Fruit fly (Drosophila melanogaster) whole organism, embryonic: ENCODE measurements around the gene Mst36Fb.

Experiments
- Antp ChIP-seq: fragments of 200-800 bp; sonication (Bioruptor generic); optimal IDR thresholded peaks from 3 replicates; lab custom pipeline; 2016; ENCODE audit warnings: missing biosample characterization, missing genetic modification characterization
- B-H1 ChIP-seq: fragments of 200-800 bp; sonication (Bioruptor generic); IDR thresholded peaks from 3 replicates; pipeline ENCODE4 v1.3.6; 2022; ENCODE audit warnings: missing biosample characterization, missing genetic modification characterization
- BtbVII ChIP-seq: fragments of 200-800 bp; sonication (Bioruptor generic); optimal IDR thresholded peaks from 3 replicates; lab custom pipeline; 2017; ENCODE audit warnings: missing biosample characterization, mild to moderate bottlenecking, missing genetic modification characterization
- CG1024 ChIP-seq: fragments of 200-800 bp; sonication (Bioruptor generic); IDR thresholded peaks from 2 replicates; pipeline ENCODE4 v1.3.6; 2022; ENCODE audit warnings: missing biosample characterization, missing genetic modification characterization
- CG10431 ChIP-seq: fragments of 200-800 bp; sonication (Bioruptor generic); optimal IDR thresholded peaks from 3 replicates; lab custom pipeline; 2018; ENCODE audit warnings: missing biosample characterization, mild to moderate bottlenecking, missing genetic modification characterization
- CG13894 ChIP-seq: fragments of 200-800 bp; sonication (Bioruptor generic); optimal IDR thresholded peaks from 3 replicates; lab custom pipeline; 2018; ENCODE audit warnings: missing biosample characterization, mild to moderate bottlenecking, missing genetic modification characterization, moderate library complexity
- CG15073 ChIP-seq: fragments of 200-800 bp; sonication (Bioruptor generic); optimal IDR thresholded peaks from 2 replicates; lab custom pipeline; 2016; ENCODE audit warnings: missing biosample characterization, missing genetic modification characterization
- CG15601 ChIP-seq: fragments of 200-800 bp; sonication (Bioruptor generic); optimal IDR thresholded peaks from 3 replicates; lab custom pipeline; 2019; ENCODE audit warnings: missing biosample characterization, mild to moderate bottlenecking, missing genetic modification characterization, moderate library complexity
- CG32532 ChIP-seq: fragments of 200-800 bp; sonication (Bioruptor generic); IDR thresholded peaks from 2 replicates; pipeline ENCODE4 v1.3.6; 2022; ENCODE audit warnings: missing biosample characterization, missing genetic modification characterization
- CG4820 ChIP-seq: fragments of 200-800 bp; sonication (Bioruptor generic); optimal IDR thresholded peaks from 3 replicates; lab custom pipeline; 2016; ENCODE audit warnings: missing biosample characterization, missing genetic modification characterization
- CG6683 ChIP-seq: fragments of 200-800 bp; sonication (Bioruptor generic); optimal IDR thresholded peaks from 2 replicates; lab custom pipeline; 2017; ENCODE audit warnings: missing biosample characterization, mild to moderate bottlenecking, missing genetic modification characterization, missing genetic modification reagents
- CG6854 ChIP-seq: fragments of 200-800 bp; sonication (Bioruptor generic); optimal IDR thresholded peaks from 3 replicates; lab custom pipeline; 2017; ENCODE audit warnings: missing biosample characterization, mild to moderate bottlenecking, missing genetic modification characterization
- CG7963 ChIP-seq: fragments of 200-800 bp; sonication (Bioruptor generic); IDR thresholded peaks from 3 replicates; pipeline ENCODE4 v1.3.6; 2022; ENCODE audit warnings: missing biosample characterization, missing genetic modification characterization; ENCODE audit not compliant: partially characterized antibody
- CG8359 ChIP-seq: fragments of 200-800 bp; sonication (Bioruptor generic); optimal IDR thresholded peaks from 2 replicates; lab custom pipeline; 2017; ENCODE audit warnings: missing biosample characterization, mild to moderate bottlenecking, missing genetic modification characterization, borderline replicate concordance
- CG9437 ChIP-seq: fragments of 200-800 bp; sonication (Bioruptor generic); optimal IDR thresholded peaks from 2 replicates; lab custom pipeline; 2018; ENCODE audit warnings: missing biosample characterization, mild to moderate bottlenecking, missing genetic modification characterization
- CrebB ChIP-seq: fragments of 200-800 bp; sonication (Bioruptor generic); optimal IDR thresholded peaks from 3 replicates; lab custom pipeline; 2018; ENCODE audit warnings: missing biosample characterization, mild to moderate bottlenecking, missing genetic modification characterization
- Eip74EF ChIP-seq, 2 experiments: fragments of 200-800 bp in 1 of 2; fragments of >200 bp in 1 of 2; sonication (Bioruptor generic) in 1 of 2; optimal IDR thresholded peaks; 2 replicates each; lab custom pipeline; 2017 to 2019; ENCODE audit warnings: missing biosample characterization in 2 of 2, missing genetic modification characterization in 2 of 2, mild to moderate bottlenecking in 1 of 2, moderate library complexity in 1 of 2
- Elba2 ChIP-seq: fragments of 200-800 bp; sonication (Bioruptor generic); optimal IDR thresholded peaks from 3 replicates; lab custom pipeline; 2016; ENCODE audit warnings: missing biosample characterization, missing genetic modification characterization
- HmgD ChIP-seq: fragments of 200-800 bp; sonication (Bioruptor generic); optimal IDR thresholded peaks from 3 replicates; lab custom pipeline; 2016; ENCODE audit warnings: missing biosample characterization, missing genetic modification characterization
- MTF-1 ChIP-seq: fragments of 200-800 bp; sonication (Bioruptor generic); optimal IDR thresholded peaks from 2 replicates; lab custom pipeline; 2018; ENCODE audit warnings: missing biosample characterization, mild to moderate bottlenecking, missing genetic modification characterization, borderline replicate concordance
- Mad ChIP-seq: fragments of 200-800 bp; sonication (Bioruptor generic); optimal IDR thresholded peaks from 2 replicates; lab custom pipeline; 2016; ENCODE audit warnings: missing biosample characterization, missing genetic modification characterization
- Meics ChIP-seq: fragments of 200-800 bp; sonication (Bioruptor generic); optimal IDR thresholded peaks from 2 replicates; lab custom pipeline; 2017; ENCODE audit warnings: missing biosample characterization, mild to moderate bottlenecking, missing genetic modification characterization
- PHDP ChIP-seq: fragments of 200-800 bp; sonication (Bioruptor generic); optimal IDR thresholded peaks from 3 replicates; lab custom pipeline; 2018; ENCODE audit warnings: missing biosample characterization, mild to moderate bottlenecking, missing genetic modification characterization, moderate library complexity
- Tbp ChIP-seq: fragments of >200 bp; optimal IDR thresholded peaks from 2 replicates; lab custom pipeline; 2018; ENCODE audit warnings: missing biosample characterization, missing genetic modification characterization
- ac ChIP-seq: fragments of 200-800 bp; sonication (Bioruptor generic); optimal IDR thresholded peaks from 3 replicates; lab custom pipeline; 2017; ENCODE audit warnings: missing biosample characterization, mild to moderate bottlenecking, missing genetic modification characterization
- aop ChIP-seq: fragments of 200-800 bp; sonication (Bioruptor generic); IDR thresholded peaks from 2 replicates; pipeline ENCODE4 v1.3.6; 2022; ENCODE audit warnings: missing biosample characterization, missing genetic modification characterization
- bigmax ChIP-seq: fragments of 200-800 bp; sonication (Bioruptor generic); optimal IDR thresholded peaks from 2 replicates; lab custom pipeline; 2018; ENCODE audit warnings: missing biosample characterization, mild to moderate bottlenecking, missing genetic modification characterization
- bowl ChIP-seq: fragments of 200-800 bp; sonication (Bioruptor generic); IDR thresholded peaks from 2 replicates; pipeline ENCODE4 v1.3.6; 2022; ENCODE audit warnings: missing biosample characterization, missing genetic modification characterization
- eve ChIP-seq, 2 experiments: fragments of >200 bp; optimal IDR thresholded peaks; 2 replicates each; lab custom pipeline; 2017; ENCODE audit warnings: missing biosample characterization in 2 of 2, missing genetic modification characterization in 2 of 2
- exex ChIP-seq: fragments of 200-800 bp; sonication (Bioruptor generic); optimal IDR thresholded peaks from 4 replicates; lab custom pipeline; 2018; ENCODE audit warnings: missing biosample characterization, mild to moderate bottlenecking, missing genetic modification characterization, moderate library complexity
- eyg ChIP-seq: fragments of 200-800 bp; sonication (Bioruptor generic); optimal IDR thresholded peaks from 3 replicates; lab custom pipeline; 2016; ENCODE audit warnings: missing biosample characterization, missing genetic modification characterization
- fd102C ChIP-seq: fragments of 200-800 bp; sonication (Bioruptor generic); optimal IDR thresholded peaks from 2 replicates; lab custom pipeline; 2018; ENCODE audit warnings: missing biosample characterization, mild to moderate bottlenecking, missing genetic modification characterization, moderate library complexity
- ftz-f1 ChIP-seq: fragments of 200-800 bp; sonication (Bioruptor generic); optimal IDR thresholded peaks from 2 replicates; lab custom pipeline; 2016; ENCODE audit warnings: missing biosample characterization, missing genetic modification characterization
- gfzf ChIP-seq: fragments of 200-800 bp; sonication (Bioruptor generic); optimal IDR thresholded peaks from 2 replicates; lab custom pipeline; 2016; ENCODE audit warnings: missing biosample characterization, mild to moderate bottlenecking, missing genetic modification characterization, moderate library complexity
- gt ChIP-seq: fragments of 200-800 bp; sonication (Bioruptor generic); IDR thresholded peaks from 2 replicates; pipeline ENCODE4 v1.3.6; 2022; ENCODE audit warnings: missing biosample characterization, missing genetic modification characterization
- h ChIP-seq: fragments of >200 bp; optimal IDR thresholded peaks from 2 replicates; lab custom pipeline; 2017
- inv ChIP-seq: fragments of 200-800 bp; sonication (Bioruptor generic); IDR thresholded peaks from 2 replicates; pipeline ENCODE4 v1.3.6; 2022; ENCODE audit warnings: missing biosample characterization, missing genetic modification characterization; ENCODE audit not compliant: partially characterized antibody
- jing ChIP-seq: fragments of 200-800 bp; sonication (Bioruptor generic); optimal IDR thresholded peaks from 2 replicates; lab custom pipeline; 2018; ENCODE audit warnings: missing biosample characterization, mild to moderate bottlenecking, missing genetic modification characterization
- knrl ChIP-seq: fragments of 200-800 bp; sonication (Bioruptor generic); IDR thresholded peaks from 3 replicates; pipeline ENCODE4 v1.3.6; 2022; ENCODE audit warnings: missing biosample characterization, missing genetic modification characterization; ENCODE audit not compliant: partially characterized antibody
- lmd ChIP-seq: fragments of 200-800 bp; sonication (Bioruptor generic); IDR thresholded peaks from 2 replicates; pipeline ENCODE4 v1.3.6; 2022; ENCODE audit warnings: missing biosample characterization, missing genetic modification characterization
- lov ChIP-seq, 2 experiments: fragments of 200-800 bp in 1 of 2; fragments of >200 bp in 1 of 2; sonication (Bioruptor generic) in 1 of 2; IDR thresholded peaks in 1 of 2; optimal IDR thresholded peaks in 1 of 2; 2 replicates in 1 of 2; 3 replicates in 1 of 2; pipeline versions ENCODE4 v1.3.6 to Lab custom; 2017 to 2022; ENCODE audit warnings: missing biosample characterization in 1 of 2, missing genetic modification characterization in 1 of 2
- nmo ChIP-seq: fragments of 200-800 bp; sonication (Bioruptor generic); optimal IDR thresholded peaks from 2 replicates; lab custom pipeline; 2018; ENCODE audit warnings: missing biosample characterization, mild to moderate bottlenecking, missing genetic modification characterization, moderate library complexity
- phol ChIP-seq: fragments of 200-800 bp; sonication (Bioruptor generic); optimal IDR thresholded peaks from 3 replicates; lab custom pipeline; 2018; ENCODE audit warnings: missing biosample characterization, mild to moderate bottlenecking, missing genetic modification characterization, moderate library complexity
- scrt ChIP-seq: fragments of 200-800 bp; sonication (Bioruptor generic); optimal IDR thresholded peaks from 2 replicates; lab custom pipeline; 2018; ENCODE audit warnings: missing biosample characterization, mild to moderate bottlenecking, missing genetic modification characterization, moderate library complexity
- sima ChIP-seq: fragments of 200-800 bp; sonication (Bioruptor generic); optimal IDR thresholded peaks from 2 replicates; lab custom pipeline; 2016; ENCODE audit warnings: missing biosample characterization, missing genetic modification characterization
- sr ChIP-seq: fragments of 200-800 bp; sonication (Bioruptor generic); IDR thresholded peaks from 3 replicates; pipeline ENCODE4 v1.3.6; 2022; ENCODE audit warnings: missing biosample characterization, missing genetic modification characterization
- vnd ChIP-seq: fragments of 200-800 bp; sonication (Bioruptor generic); IDR thresholded peaks from 3 replicates; pipeline ENCODE4 v1.3.6; 2022; ENCODE audit warnings: missing biosample characterization, missing genetic modification characterization; ENCODE audit not compliant: partially characterized antibody

Gene Mst36Fb

dm6 chr2L:18676948-18677820, 2.3 kb upstream of the Mst36Fb start, which contains the start of the genes Mst36Fa and CG31751 (continued):
- no peak for TF ChIP-seq gt (GFP tag; lab: Robert Waterston, UW)
- TF ChIP-seq knrl (GFP tag; lab: Robert Waterston, UW), result 0 out of 3 replicates have a peak, but pooled peaks have one; percentile 39
- TF ChIP-seq Antp, result peak; percentile 68
- TF ChIP-seq jing (GFP tag; lab: Kevin White, UChicago), result peak; percentile 39
- peak; percentile 83 for TF ChIP-seq HmgD
- peak; percentile 52; the same call in 1 of the 3 replicates for TF ChIP-seq B-H1 (GFP tag; lab: Robert Waterston, UW)
- TF ChIP-seq CG1024 (GFP tag; lab: Robert Waterston, UW), result peak; percentile 63; the same call in 1 of the 2 replicates
- TF ChIP-seq vnd (GFP tag; lab: Robert Waterston, UW), result no peak
- peak; percentile 87 for TF ChIP-seq CG15601 (tag; lab: Kevin White, UChicago)
- TF ChIP-seq inv (GFP tag; lab: Robert Waterston, UW), result no peak
- peak; percentile 71 for TF ChIP-seq sima (GFP tag; lab: Kevin White, UChicago)
- no peak for TF ChIP-seq bowl (GFP tag; lab: Robert Waterston, UW)
- peak; percentile 81 for TF ChIP-seq eyg (GFP tag; lab: Kevin White, UChicago)
- peak in 1 of 2 experiments; percentile 75 for TF ChIP-seq Eip74EF (GFP tag; optimal IDR thresholded peaks at IDR 0.05; lab: Kevin White, UChicago)
- no peak for TF ChIP-seq bigmax (GFP tag; lab: Kevin White, UChicago)
- TF ChIP-seq CG4820 (GFP tag; lab: Kevin White, UChicago), result peak; percentile 13
- TF ChIP-seq CG32532 (GFP tag; lab: Robert Waterston, UW), result peak; percentile 6; the same call in 1 of the 2 replicates
- TF ChIP-seq PHDP (tag; lab: Kevin White, UChicago), result peak; percentile 77
- TF ChIP-seq CG6854, result peak; percentile 89
- TF ChIP-seq lmd (GFP tag; lab: Robert Waterston, UW), result peak; percentile 39; the same call in 1 of the 2 replicates
- peak; percentile 91 for TF ChIP-seq CrebB (tag; lab: Kevin White, UChicago)
- peak; percentile 68 for TF ChIP-seq Mad
- TF ChIP-seq CG7963, result no peak
- no peak for TF ChIP-seq ac (GFP tag; lab: Kevin White, UChicago)
- peak; percentile 82 for TF ChIP-seq CG10431 (GFP tag; lab: Kevin White, UChicago)
- no peak for TF ChIP-seq Elba2
- peak; percentile 71 for TF ChIP-seq scrt (GFP tag; lab: Kevin White, UChicago)
- no peak for TF ChIP-seq fd102C (GFP tag; lab: Kevin White, UChicago)
- peak; percentile 88 for TF ChIP-seq BtbVII (GFP tag; lab: Kevin White, UChicago)
- peak; percentile 45; the same call in 2 of the 3 replicates for TF ChIP-seq sr (GFP tag; lab: Robert Waterston, UW)
- TF ChIP-seq CG9437 (GFP tag; lab: Kevin White, UChicago), result peak; percentile 19
- peak; percentile 78 for TF ChIP-seq exex
- TF ChIP-seq MTF-1 (GFP tag; lab: Kevin White, UChicago), result peak; percentile 87
- peak; percentile 86 for TF ChIP-seq Meics (GFP tag; lab: Kevin White, UChicago)
- no peak for TF ChIP-seq CG15073
- peak; percentile 30 for TF ChIP-seq nmo (GFP tag; lab: Kevin White, UChicago)
- peak; percentile 41 for TF ChIP-seq CG8359 (GFP tag; lab: Kevin White, UChicago)
- TF ChIP-seq Tbp, result no peak
- no peak for TF ChIP-seq h (lab: Kevin White, UChicago)
- TF ChIP-seq CG13894, result peak; percentile 68
- TF ChIP-seq phol (tag; lab: Kevin White, UChicago), result peak; percentile 9
- peak; percentile 84 for TF ChIP-seq CG6683 (GFP tag; lab: Kevin White, UChicago)
- TF ChIP-seq lov (optimal IDR thresholded peaks at IDR 0.05; lab: Kevin White, UChicago), result no peak
- TF ChIP-seq lov (GFP tag; IDR thresholded peaks at IDR 0.05; lab: Robert Waterston, UW), result 0 out of 3 replicates have a peak, but pooled peaks have one; percentile 50
- no peak for TF ChIP-seq aop (GFP tag; lab: Robert Waterston, UW)
- peak; percentile 54 for TF ChIP-seq gfzf (GFP tag; lab: Kevin White, UChicago)
- TF ChIP-seq ftz-f1 (GFP tag; lab: Kevin White, UChicago), result peak; percentile 72
- no peak for TF ChIP-seq eve (GFP tag; optimal IDR thresholded peaks at IDR 0.05; lab: Kevin White, UChicago)
